Worm (Caenorhabditis elegans) whole organism, L3 larva: ENCODE results near the gene str-3.

ENCODE experiments used
- ama-1 ChIP-seq: fragments of 150-350 bp; optimal IDR thresholded peaks from 2 replicates; lab custom pipeline; 2018
- ceh-82 ChIP-seq: fragments of 150-350 bp; optimal IDR thresholded peaks from 2 replicates; lab custom pipeline; 2014; ENCODE audit warnings: missing biosample characterization, missing genetic modification characterization
- egl-27 ChIP-seq: sonication (generic microtip); optimal IDR thresholded peaks from 4 replicates; lab custom pipeline; 2017; ENCODE audit warnings: missing biosample characterization, missing genetic modification reagents, missing genetic modification characterization
- elt-2 ChIP-seq: sonication (generic microtip); optimal IDR thresholded peaks from 2 replicates; lab custom pipeline; 2016; ENCODE audit warnings: missing genetic modification reagents, mild to moderate bottlenecking, missing genetic modification characterization, missing compliant biosample characterization
- lin-39 ChIP-seq: fragments of 150-350 bp; optimal IDR thresholded peaks from 2 replicates; lab custom pipeline; 2018; ENCODE audit warnings: missing biosample characterization, missing genetic modification reagents, missing genetic modification characterization
- nhr-11 ChIP-seq: fragments of 150-350 bp; optimal IDR thresholded peaks from 2 replicates; lab custom pipeline; 2014; ENCODE audit warnings: missing biosample characterization, missing genetic modification characterization
- nhr-237 ChIP-seq: fragments of 150-350 bp; optimal IDR thresholded peaks from 2 replicates; lab custom pipeline; 2014; ENCODE audit warnings: missing biosample characterization, missing genetic modification characterization
- nhr-76 ChIP-seq: fragments of 150-350 bp; sonication (generic microtip); optimal IDR thresholded peaks from 5 replicates; lab custom pipeline; 2014; ENCODE audit warnings: missing biosample characterization, missing genetic modification characterization

DNA sequence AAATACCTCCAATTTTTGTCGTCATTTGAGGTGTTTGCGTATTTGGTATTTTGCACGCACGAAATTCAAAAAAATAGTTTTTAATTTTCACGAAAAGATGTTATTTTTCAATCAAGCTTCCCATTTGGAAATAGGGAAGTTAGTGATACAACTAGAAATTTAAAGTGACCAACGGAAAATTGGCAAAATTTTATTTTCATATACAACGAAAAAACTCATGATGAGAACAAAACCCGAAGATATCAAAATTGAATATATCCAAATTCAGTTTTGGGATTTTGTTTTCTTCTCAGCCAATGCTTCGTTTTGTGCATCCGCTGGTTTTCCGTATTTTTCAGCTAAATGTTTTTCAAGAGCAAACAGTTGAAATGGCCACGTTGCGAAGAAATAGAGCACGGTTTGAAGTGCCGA, 45.8 kb upstream of the str-3 start:
- TF ChIP-seq lin-39 (no peak), elt-2 (tag; lab: Kevin White, UChicago) (no peak), nhr-76 (tag; lab: Kevin White, UChicago) (no peak), nhr-237 (tag; lab: Kevin White, UChicago) (no peak), nhr-11 (tag; lab: Kevin White, UChicago) (no peak), ceh-82 (tag; lab: Kevin White, UChicago) (no peak), egl-27 (tag; lab: Kevin White, UChicago) (no peak), ama-1 (lab: Kevin White, UChicago) (no peak)
